Worm (Caenorhabditis elegans): ENCODE measurements around the gene scrm-8.

DNA sequence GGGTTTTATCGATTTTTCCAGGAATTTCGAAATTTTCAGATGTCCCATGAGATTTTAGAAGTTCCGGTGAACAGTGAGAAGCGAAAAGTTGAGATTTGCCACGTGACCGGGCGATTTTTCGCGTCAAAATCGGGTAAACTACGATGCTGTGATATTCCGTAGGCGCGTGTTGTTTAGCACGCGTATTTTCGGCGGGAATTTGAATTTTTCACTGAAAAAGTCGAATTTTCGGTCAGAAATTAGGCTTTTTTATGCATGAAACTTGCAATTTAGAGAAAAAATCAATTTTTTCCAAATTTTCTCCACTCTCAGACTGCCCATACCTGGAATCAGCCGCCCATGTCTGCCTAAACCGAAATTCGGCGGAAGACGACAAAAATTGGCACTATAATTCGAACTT lies 13.9 kb downstream of the scrm-8 start, which contains the start of gene tsen-34:
- TF ChIP-seq ama-1 (optimal IDR thresholded peaks at IDR 0.05) (peak; percentile 4), F13C5.2 (tag; optimal IDR thresholded peaks at IDR 0.05) (no peak), hnd-1 (tag; optimal IDR thresholded peaks at IDR 0.05) (no peak), scrt-1 (GFP tag; IDR thresholded peaks at IDR 0.05) (no peak), tbx-37 (GFP tag; conservative IDR thresholded peaks at IDR 0.05) (no peak), ceh-13 (GFP tag; optimal IDR thresholded peaks at IDR 0.05) (no peak), flt-1 (GFP tag; IDR thresholded peaks at IDR 0.05) (no peak), hmbx-1 (tag; optimal IDR thresholded peaks at IDR 0.05) (no peak)

All from whole organism, early embryonic.